Fruit fly (Drosophila melanogaster) whole organism: ENCODE measurements around the gene Uro.

Experiments
- CG8478 ChIP-seq: fragments of >200 bp; optimal IDR thresholded peaks from 2 replicates; lab custom pipeline; 2018; ENCODE audit warnings: inconsistent platforms
- Dll ChIP-seq: fragments of >200 bp; optimal IDR thresholded peaks from 2 replicates; lab custom pipeline; 2017
- EcR ChIP-seq, 2 experiments: fragments of >200 bp; optimal IDR thresholded peaks; 2 replicates each; lab custom pipeline; 2017; ENCODE audit warnings: missing biosample characterization in 2 of 2, missing genetic modification characterization in 2 of 2, missing genetic modification reagents in 2 of 2
- psq ChIP-seq: fragments of >200 bp; optimal IDR thresholded peaks from 2 replicates; lab custom pipeline; 2017
- usp ChIP-seq: fragments of >200 bp; optimal IDR thresholded peaks from 2 replicates; lab custom pipeline; 2017; ENCODE audit warnings: missing biosample characterization, missing genetic modification characterization, mixed read lengths

DNA sequence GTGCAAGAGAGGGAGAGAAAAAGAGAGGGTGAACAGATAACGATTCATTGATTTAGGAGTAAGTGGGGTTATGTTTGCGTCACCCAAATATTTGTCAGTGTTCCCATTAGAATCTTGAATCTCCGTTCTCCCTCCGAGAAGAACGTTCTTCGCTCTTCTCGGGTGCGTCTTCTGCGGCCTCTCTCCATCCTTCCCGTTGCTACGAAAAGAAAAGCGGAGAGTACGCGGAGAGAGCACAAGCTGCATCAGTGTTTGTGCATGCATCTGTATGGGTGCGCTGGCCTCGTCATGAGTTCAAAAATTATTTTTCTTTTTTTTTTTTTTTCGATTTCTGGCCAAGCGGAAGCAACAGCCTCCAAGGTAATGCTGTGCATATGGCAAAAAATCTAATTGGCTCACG lies 49.0 kb downstream of the Uro start:
- TF ChIP-seq psq (no peak), Dll (no peak), CG8478 (no peak), EcR (GFP tag; optimal IDR thresholded peaks at IDR 0.05; lab: Kevin White, UChicago) (no peak), usp (GFP tag; lab: Kevin White, UChicago) (no peak)
